Worm (Caenorhabditis elegans) whole organism, L4 larva: ENCODE data around the gene K09F6.13.

Experiments
- T26A8.4 ChIP-seq: fragments of 200-800 bp; sonication (Bioruptor generic); IDR thresholded peaks from 2 replicates; pipeline ENCODE4 v1.3.6; 2022; ENCODE audit warnings: missing genetic modification characterization, missing compliant biosample characterization
- ZK337.2 ChIP-seq: fragments of 200-800 bp; sonication (Bioruptor generic); IDR thresholded peaks from 2 replicates; pipeline ENCODE4 v1.3.6; 2022; ENCODE audit warnings: missing genetic modification reagents, missing genetic modification characterization, missing compliant biosample characterization
- hmg-1.1 ChIP-seq: fragments of 200-800 bp; sonication (Bioruptor generic); IDR thresholded peaks from 2 replicates; pipeline ENCODE4 v1.3.6; 2022; ENCODE audit warnings: missing genetic modification reagents, missing genetic modification characterization, missing compliant biosample characterization
- lir-3 ChIP-seq: sonication (generic microtip); optimal IDR thresholded peaks from 2 replicates; lab custom pipeline; 2016; ENCODE audit warnings: mild to moderate bottlenecking, missing genetic modification characterization, missing compliant biosample characterization
- nhr-10 ChIP-seq: fragments of 150-350 bp; optimal IDR thresholded peaks from 2 replicates; lab custom pipeline; 2014; ENCODE audit warnings: missing biosample characterization, missing genetic modification characterization
- nhr-25 ChIP-seq: sonication (generic microtip); optimal IDR thresholded peaks from 2 replicates; lab custom pipeline; 2017; ENCODE audit warnings: missing genetic modification characterization, mild to moderate bottlenecking, missing compliant biosample characterization, antibody characterized with exemption, moderate library complexity, borderline replicate concordance; ENCODE audit not compliant: insufficient read depth
- pqm-1 ChIP-seq: sonication (generic microtip); optimal IDR thresholded peaks from 2 replicates; lab custom pipeline; 2017; ENCODE audit warnings: missing biosample characterization, missing genetic modification characterization
- sdz-12 ChIP-seq: fragments of 200-800 bp; sonication (Bioruptor generic); optimal IDR thresholded peaks from 2 replicates; lab custom pipeline; 2018; ENCODE audit warnings: mild to moderate bottlenecking, missing genetic modification characterization, missing compliant biosample characterization
- snpc-1.2 ChIP-seq: fragments of 200-800 bp; sonication (Bioruptor generic); IDR thresholded peaks from 2 replicates; pipeline ENCODE4 v1.3.6; 2022; ENCODE audit warnings: missing genetic modification reagents, missing genetic modification characterization, missing compliant biosample characterization
- snpc-4 ChIP-seq: fragments of 150-350 bp; optimal IDR thresholded peaks from 2 replicates; lab custom pipeline; 2014; ENCODE audit warnings: missing biosample characterization, missing genetic modification characterization

DNA sequence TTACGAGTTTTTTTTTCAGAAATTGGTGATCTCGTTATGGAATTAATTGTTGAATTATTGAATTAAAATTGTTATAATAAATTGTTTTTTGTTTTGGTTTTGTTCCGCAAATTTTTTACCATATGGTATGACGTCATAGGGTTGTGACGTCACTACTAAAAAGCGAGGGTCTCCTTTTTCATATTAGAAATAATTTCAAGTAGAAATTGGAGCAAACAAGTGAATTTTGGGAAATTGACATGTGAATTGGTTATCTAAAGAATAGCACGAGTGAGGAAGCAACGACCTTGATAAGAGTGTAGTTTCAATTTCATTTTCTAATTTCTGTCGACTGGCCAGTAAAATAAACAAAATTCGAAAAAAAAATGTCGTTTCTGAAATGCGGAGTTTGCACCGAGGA, 46.7 kb downstream of the K09F6.13 start, which contains the start of gene F43C11.7:
- TF ChIP-seq nhr-10 (tag; lab: Kevin White, UChicago) (no peak), snpc-4 (no peak), sdz-12 (no peak), pqm-1 (peak; percentile 80), hmg-1.1 (no peak), nhr-25 (no peak), snpc-1.2 (GFP tag; lab: Robert Waterston, UW) (no peak), T26A8.4 (no peak), lir-3 (tag; lab: Kevin White, UChicago) (no peak), ZK337.2 (GFP tag; lab: Robert Waterston, UW) (no peak)
